Worm (Caenorhabditis elegans): ENCODE data around the gene C34C6.10.

The C34C6.10 gene

ce11 chrII:8695783-8696182 lies at the start of gene C34C6.10:
TSS of gene C34C6.10 (minus strand) at chrII:8695883.
- no peak for TF ChIP-seq unc-62 (GFP tag; optimal IDR thresholded peaks at IDR 0.05)

DNA sequence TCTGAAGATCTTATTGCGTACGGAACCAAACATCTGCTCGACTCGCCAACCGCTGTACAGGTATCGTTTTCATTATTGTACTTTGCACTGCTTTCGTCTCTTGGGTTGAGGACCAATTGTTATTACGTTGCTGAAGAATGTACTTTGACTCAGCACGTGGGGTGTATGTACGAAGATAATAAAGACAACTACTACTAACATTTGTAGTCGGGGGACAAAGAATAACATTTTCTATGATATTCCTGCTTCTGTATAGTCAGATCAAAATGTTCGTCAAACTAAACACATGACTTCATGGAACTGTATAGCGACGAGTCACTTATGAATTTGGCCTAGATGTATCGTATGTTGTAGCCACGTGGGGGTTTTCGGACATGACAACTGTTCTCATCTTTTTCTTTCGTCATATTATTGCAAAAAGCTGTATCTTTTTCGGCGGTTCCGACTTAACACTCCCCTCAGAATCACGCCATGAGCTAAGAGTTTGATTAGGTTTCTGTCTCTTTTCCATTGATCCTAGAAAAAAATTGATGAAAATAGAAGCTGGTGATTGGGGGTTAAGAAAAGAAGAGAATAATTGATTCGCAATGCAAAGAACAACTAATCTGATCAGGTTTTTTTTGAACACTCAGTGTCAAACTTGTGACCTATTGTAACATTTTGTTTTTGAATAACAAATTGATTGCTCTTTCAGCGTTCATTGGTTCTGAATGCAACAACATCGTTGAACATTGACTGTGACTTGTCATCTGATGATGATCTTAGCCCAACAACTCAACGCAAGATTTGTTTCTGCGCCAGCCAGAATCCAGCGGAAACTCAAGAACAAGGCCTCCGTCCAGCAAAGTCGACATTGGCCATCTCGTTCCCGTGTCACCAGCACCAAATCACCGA lies 49.1 kb upstream of the C34C6.10 start:
- TF ChIP-seq unc-62 (GFP tag; optimal IDR thresholded peaks at IDR 0.05) = no peak

- TF ChIP-seq unc-62 (GFP tag; optimal IDR thresholded peaks at IDR 0.05) = no peak
Measured at ce11 chrII:8743379-8744173, 47.9 kb upstream of the C34C6.10 start, which contains the start of gene mak-1. TSS of gene mak-1 (plus strand) at chrII:8744071.

- no peak for TF ChIP-seq unc-62 (GFP tag; optimal IDR thresholded peaks at IDR 0.05)
Measured at ce11 chrII:8742972-8743371, 47.3 kb upstream of the C34C6.10 start.

- TF ChIP-seq unc-62 (GFP tag; optimal IDR thresholded peaks at IDR 0.05) = no peak
Measured at ce11 chrII:8742006-8742847, 46.5 kb upstream of the C34C6.10 start.

ce11 chrII:8741277-8741676 lies 45.6 kb upstream of the C34C6.10 start:
- TF ChIP-seq unc-62 (GFP tag; optimal IDR thresholded peaks at IDR 0.05) = no peak

DNA sequence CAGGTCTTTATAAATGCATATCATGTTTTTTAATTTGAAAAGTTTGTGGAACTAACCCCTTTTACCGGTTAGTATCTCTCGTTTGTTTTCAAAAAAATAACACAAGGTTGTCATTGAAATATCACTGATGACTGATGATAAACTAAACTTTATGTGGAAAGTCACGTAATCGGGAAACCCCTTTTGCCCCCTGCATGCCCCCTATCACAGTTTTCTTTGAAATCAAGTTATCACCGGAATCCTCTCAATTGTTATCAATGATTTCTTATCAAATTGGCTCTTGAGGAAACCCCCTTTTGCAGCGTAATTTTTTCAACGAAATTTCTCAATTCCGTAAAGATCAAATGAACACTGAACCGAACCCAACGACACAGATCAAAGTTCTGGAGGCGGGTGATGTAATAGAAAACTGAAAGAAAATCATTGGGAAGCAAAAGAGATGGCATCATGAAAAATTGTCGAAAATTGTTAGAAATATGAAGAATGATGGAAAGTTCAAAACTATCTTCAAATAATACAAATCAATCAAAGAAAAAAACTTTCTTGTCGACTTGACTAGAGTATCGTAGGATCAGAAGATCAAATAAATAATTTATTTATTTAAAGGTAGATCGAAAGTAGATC lies 44.8 kb upstream of the C34C6.10 start:
- no peak for TF ChIP-seq unc-62 (GFP tag; optimal IDR thresholded peaks at IDR 0.05)

DNA sequence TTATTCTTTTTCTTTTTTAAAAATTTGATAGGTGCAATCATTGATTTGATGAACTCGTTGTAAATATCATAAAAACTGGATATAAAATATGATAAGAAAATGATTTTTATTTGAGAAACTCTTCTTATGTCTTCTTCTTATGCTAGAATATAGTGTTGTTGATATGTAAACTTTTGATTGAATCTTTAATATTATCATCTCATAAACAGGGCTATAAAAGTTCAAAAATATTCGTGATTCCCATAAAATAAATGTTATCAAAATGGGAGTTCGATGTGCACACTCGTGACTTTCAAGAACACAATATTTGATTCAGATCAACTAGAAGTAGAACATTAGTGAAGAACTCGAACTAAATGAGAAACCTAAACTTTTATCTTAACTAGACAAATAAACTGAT lies 43.3 kb upstream of the C34C6.10 start:
- TF ChIP-seq unc-62 (GFP tag; optimal IDR thresholded peaks at IDR 0.05) = no peak

ce11 chrII:8738244-8738643 lies 42.6 kb upstream of the C34C6.10 start:
- TF ChIP-seq unc-62 (GFP tag; optimal IDR thresholded peaks at IDR 0.05) = no peak

DNA sequence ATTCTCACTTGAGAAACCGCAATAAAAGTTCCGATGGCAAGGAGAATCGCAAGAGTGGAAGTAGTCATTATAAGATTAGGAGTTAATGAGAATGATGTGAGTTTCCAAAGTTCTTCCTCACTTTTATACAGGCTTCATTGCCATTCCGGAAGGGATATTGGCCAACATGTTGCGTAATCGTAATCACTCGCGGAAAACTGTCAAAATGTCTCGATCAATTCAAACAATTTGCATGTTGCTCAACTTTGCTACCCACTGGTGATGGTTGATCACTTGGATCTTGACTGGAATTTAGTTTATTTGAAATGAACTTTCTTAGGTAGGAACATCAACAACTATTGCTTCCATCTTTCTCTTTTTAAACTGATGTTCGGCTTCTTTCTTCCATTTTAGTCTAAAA lies 41.8 kb upstream of the C34C6.10 start, which contains the start of gene idpb-4:
TSS of gene idpb-4 (minus strand) at position 101 of the 400 bp plus-strand sequence.
- no peak for TF ChIP-seq unc-62 (GFP tag; optimal IDR thresholded peaks at IDR 0.05)

- no peak for TF ChIP-seq unc-62 (GFP tag; optimal IDR thresholded peaks at IDR 0.05)
Measured at ce11 chrII:8733627-8734026, 37.9 kb upstream of the C34C6.10 start.

ce11 chrII:8732339-8733100 lies 36.8 kb upstream of the C34C6.10 start, which contains the start of gene rol-6:
TSS of gene rol-6 (plus strand) at chrII:8733050.
- TF ChIP-seq unc-62 (GFP tag; optimal IDR thresholded peaks at IDR 0.05) = no peak

DNA sequence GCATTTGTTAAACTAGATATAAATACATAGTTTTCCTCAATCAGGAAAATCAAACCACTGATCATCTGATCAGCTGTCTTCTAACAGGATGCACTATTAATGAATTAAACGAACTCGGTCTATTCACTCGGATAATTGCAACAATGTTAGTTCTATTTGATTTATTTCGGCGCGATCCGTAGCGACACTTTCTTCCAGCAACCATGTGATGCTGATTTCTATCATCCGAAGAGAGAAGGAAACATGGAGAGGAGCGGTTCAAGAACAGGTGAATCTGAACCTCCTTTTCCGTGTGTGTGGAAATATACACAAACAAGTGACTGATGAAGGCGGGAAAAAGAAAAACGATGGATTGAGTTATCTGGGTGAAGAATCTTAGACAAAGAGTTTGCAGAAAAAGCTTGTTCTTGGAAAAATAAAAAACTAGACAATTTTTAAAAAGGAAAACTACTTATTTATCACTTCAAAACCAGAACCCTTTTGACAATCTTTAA lies 36.1 kb upstream of the C34C6.10 start:
- no peak for TF ChIP-seq unc-62 (GFP tag; optimal IDR thresholded peaks at IDR 0.05)
